Fruit fly (Drosophila melanogaster): Measurements from ENCODE around the gene Lint-1.

Lint-1 gene

dm6 chrX:11149201-11149600 is at the start of gene Lint-1 (continued):
- TF ChIP-seq Ptx1 (GFP tag; IDR thresholded peaks at IDR 0.05), result peak; percentile 41; the same call in 1 of the 2 replicates
- TF ChIP-seq Hmr (GFP tag; optimal IDR thresholded peaks at IDR 0.05), result peak; percentile 6
- TF ChIP-seq CG4360 (GFP tag; IDR thresholded peaks at IDR 0.05), result no peak
- TF ChIP-seq ranshi (GFP tag; IDR thresholded peaks at IDR 0.05), result no peak
- no peak for TF ChIP-seq CG34224 (GFP tag; IDR thresholded peaks at IDR 0.05; ENCODE audit: partially characterized antibody)
- TF ChIP-seq Trl (optimal IDR thresholded peaks at IDR 0.05), result no peak
- peak; percentile 1 for TF ChIP-seq Trl (GFP tag; optimal IDR thresholded peaks at IDR 0.05)
- TF ChIP-seq org-1 (GFP tag; optimal IDR thresholded peaks at IDR 0.05), result no peak
- peak; percentile 0 for TF ChIP-seq CG12769 (tag; optimal IDR thresholded peaks at IDR 0.05)
- no peak for TF ChIP-seq sim (GFP tag; IDR thresholded peaks at IDR 0.05)
- no peak for TF ChIP-seq ci (GFP tag; IDR thresholded peaks at IDR 0.05)
- no peak for TF ChIP-seq repo (GFP tag; optimal IDR thresholded peaks at IDR 0.05)
- no peak for TF ChIP-seq croc (GFP tag; conservative IDR thresholded peaks at IDR 0.05)

- no peak for TF ChIP-seq pan (optimal IDR thresholded peaks at IDR 0.05)
- TF ChIP-seq pan (GFP tag; optimal IDR thresholded peaks at IDR 0.05 in 1 of 2, IDR thresholded peaks at IDR 0.05 in 1 of 2), result peak in 1 of 2 experiments; percentile 39
- no peak for TF ChIP-seq CG18011 (GFP tag; optimal IDR thresholded peaks at IDR 0.05)
- peak; percentile 38; the same call in 1 of the 2 replicates for TF ChIP-seq CG14441 (GFP tag; IDR thresholded peaks at IDR 0.05)
- TF ChIP-seq gce (GFP tag; IDR thresholded peaks at IDR 0.05), result no peak
- TF ChIP-seq slp2 (GFP tag; optimal IDR thresholded peaks at IDR 0.05), result no peak
- TF ChIP-seq CG6791 (GFP tag; IDR thresholded peaks at IDR 0.05; ENCODE audit: partially characterized antibody), result peak; percentile 78
- TF ChIP-seq Bgb (GFP tag; IDR thresholded peaks at IDR 0.05; ENCODE audit: partially characterized antibody), result peak; percentile 77
- TF ChIP-seq CG4424 (GFP tag; optimal IDR thresholded peaks at IDR 0.05), result peak; percentile 34
- TF ChIP-seq CG9609 (GFP tag; optimal IDR thresholded peaks at IDR 0.05), result no peak
- TF ChIP-seq al (GFP tag; IDR thresholded peaks at IDR 0.05), result peak; percentile 35; the same call in 1 of the 2 replicates
- TF ChIP-seq gcm (GFP tag; optimal IDR thresholded peaks at IDR 0.05), result no peak
- TF ChIP-seq CG18619 (GFP tag; optimal IDR thresholded peaks at IDR 0.05), result peak; percentile 17
- TF ChIP-seq br (optimal IDR thresholded peaks at IDR 0.05), result no peak
- peak; percentile 28 for TF ChIP-seq CG18764 (GFP tag; optimal IDR thresholded peaks at IDR 0.05)
- TF ChIP-seq CG14710 (tag; optimal IDR thresholded peaks at IDR 0.05), result peak; percentile 75
- TF ChIP-seq CG10979 (tag; optimal IDR thresholded peaks at IDR 0.05), result peak; percentile 31
- TF ChIP-seq CG12236 (GFP tag; optimal IDR thresholded peaks at IDR 0.05), result no peak
- peak; percentile 98 for TF ChIP-seq CG9437 (GFP tag; optimal IDR thresholded peaks at IDR 0.05)
- no peak for TF ChIP-seq CG15011 (GFP tag; optimal IDR thresholded peaks at IDR 0.05)
- peak; percentile 61 for TF ChIP-seq CG2712 (tag; optimal IDR thresholded peaks at IDR 0.05)
- TF ChIP-seq CG9932 (GFP tag; IDR thresholded peaks at IDR 0.05), result peak; percentile 69
- no peak for TF ChIP-seq Mes4 (GFP tag; optimal IDR thresholded peaks at IDR 0.05)
- peak; percentile 53 for TF ChIP-seq Nf-YC (tag; optimal IDR thresholded peaks at IDR 0.05)
- TF ChIP-seq scrt (GFP tag; optimal IDR thresholded peaks at IDR 0.05), result no peak
- TF ChIP-seq fu2 (GFP tag; optimal IDR thresholded peaks at IDR 0.05), result no peak
- peak; percentile 41 for TF ChIP-seq vfl (GFP tag; optimal IDR thresholded peaks at IDR 0.05)
- TF ChIP-seq disco-r (GFP tag; optimal IDR thresholded peaks at IDR 0.05), result no peak
- no peak for TF ChIP-seq Hmx (GFP tag; optimal IDR thresholded peaks at IDR 0.05)
- TF ChIP-seq Elba2 (GFP tag; optimal IDR thresholded peaks at IDR 0.05), result peak; percentile 13
- TF ChIP-seq pfk (GFP tag; optimal IDR thresholded peaks at IDR 0.05), result no peak
- TF ChIP-seq Taf1 (GFP tag; IDR thresholded peaks at IDR 0.05), result no peak
- TF ChIP-seq ems (GFP tag; optimal IDR thresholded peaks at IDR 0.05), result no peak
- TF ChIP-seq CG17385 (GFP tag; optimal IDR thresholded peaks at IDR 0.05), result no peak
- no peak for TF ChIP-seq CHES-1-like (GFP tag; optimal IDR thresholded peaks at IDR 0.05)
- peak; percentile 60; the same call in 2 of the 3 replicates for TF ChIP-seq CG17361 (GFP tag; IDR thresholded peaks at IDR 0.05)
- peak; percentile 88 for TF ChIP-seq sens (GFP tag)
- peak; percentile 34 for TF ChIP-seq Lhr (GFP tag; optimal IDR thresholded peaks at IDR 0.05)
Observed at dm6 chrX:11108148-11108844, 40.8 kb upstream of the Lint-1 start, which contains the start of gene Hsp60A. Gene Hsp60A, plus strand, starts transcription at chrX:11108482.

Measured in whole organism, embryonic.